Worm (Caenorhabditis elegans) whole organism, young adult: Measurements from ENCODE around the gene nhr-60.
"Not testable (repeated sequence)": the region's sequence is repeated elsewhere in the genome, so short reads cannot be mapped to it uniquely, and the experiment has no call there.

ENCODE experiments used
- B0336.3 ChIP-seq: fragments of 200-800 bp; sonication (Bioruptor generic); IDR thresholded peaks from 2 replicates; pipeline ENCODE4 v1.3.6; 2022; ENCODE audit warnings: missing genetic modification characterization, missing compliant biosample characterization
- C06A6.2 ChIP-seq: fragments of 200-800 bp; sonication (Bioruptor generic); conservative IDR thresholded peaks from 2 replicates; pipeline ENCODE4 v1.3.6; 2022; ENCODE audit warnings: missing genetic modification characterization, missing compliant biosample characterization
- F37B4.10 ChIP-seq: fragments of 200-800 bp; sonication (Bioruptor generic); IDR thresholded peaks from 2 replicates; pipeline ENCODE4 v1.3.6; 2022; ENCODE audit warnings: missing genetic modification characterization, missing compliant biosample characterization
- F39B2.1 ChIP-seq: fragments of 200-800 bp; sonication (Bioruptor generic); IDR thresholded peaks from 2 replicates; pipeline ENCODE4 v1.3.6; 2022; ENCODE audit warnings: missing genetic modification reagents, missing genetic modification characterization, missing compliant biosample characterization
- F52B5.7 ChIP-seq: sonication (generic microtip); optimal IDR thresholded peaks from 2 replicates; lab custom pipeline; 2016; ENCODE audit warnings: mild to moderate bottlenecking, missing genetic modification characterization, missing compliant biosample characterization
- F57C9.4 ChIP-seq: sonication (generic microtip); optimal IDR thresholded peaks from 2 replicates; lab custom pipeline; 2017; ENCODE audit warnings: mild to moderate bottlenecking, missing genetic modification characterization, missing compliant biosample characterization
- K12H6.12 ChIP-seq: fragments of 200-800 bp; sonication (Bioruptor generic); optimal IDR thresholded peaks from 2 replicates; lab custom pipeline; 2018; ENCODE audit warnings: mild to moderate bottlenecking, missing genetic modification characterization, missing compliant biosample characterization
- Y67H2A.10 ChIP-seq: fragments of 200-800 bp; sonication (Bioruptor generic); conservative IDR thresholded peaks from 2 replicates; pipeline ENCODE4 v1.3.6; 2022; ENCODE audit warnings: missing genetic modification reagents, missing genetic modification characterization, missing compliant biosample characterization
- Y79H2A.3 ChIP-seq: fragments of 200-800 bp; sonication (Bioruptor generic); conservative IDR thresholded peaks from 2 replicates; pipeline ENCODE4 v1.3.6; 2022; ENCODE audit warnings: missing genetic modification reagents, missing genetic modification characterization, missing compliant biosample characterization
- ZK185.1 ChIP-seq: sonication (generic microtip); optimal IDR thresholded peaks from 2 replicates; lab custom pipeline; 2016; ENCODE audit warnings: mild to moderate bottlenecking, missing genetic modification characterization, missing compliant biosample characterization; ENCODE audit not compliant: poor library complexity, severe bottlenecking
- aptf-2 ChIP-seq: fragments of 200-800 bp; sonication (Bioruptor generic); conservative IDR thresholded peaks from 2 replicates; pipeline ENCODE4 v1.3.6; 2022; ENCODE audit warnings: missing genetic modification reagents, missing genetic modification characterization, missing compliant biosample characterization
- bed-1 ChIP-seq: fragments of 200-800 bp; sonication (Bioruptor generic); IDR thresholded peaks from 2 replicates; pipeline ENCODE4 v1.3.6; 2022; ENCODE audit warnings: missing genetic modification reagents, missing genetic modification characterization, missing compliant biosample characterization
- bed-2 ChIP-seq: fragments of 200-800 bp; sonication (Bioruptor generic); IDR thresholded peaks from 2 replicates; pipeline ENCODE4 v1.3.6; 2022; ENCODE audit warnings: missing genetic modification reagents, missing genetic modification characterization, missing compliant biosample characterization
- ccch-3 ChIP-seq: fragments of 200-800 bp; sonication (Bioruptor generic); optimal IDR thresholded peaks from 2 replicates; lab custom pipeline; 2018; ENCODE audit warnings: mild to moderate bottlenecking, missing genetic modification characterization, missing compliant biosample characterization
- cebp-1 ChIP-seq, 2 experiments: fragments of 200-800 bp in 1 of 2; sonication (Bioruptor generic) in 1 of 2; sonication (generic microtip) in 1 of 2; IDR thresholded peaks in 1 of 2; optimal IDR thresholded peaks in 1 of 2; 2 replicates each; pipeline versions ENCODE4 v1.3.6 to Lab custom; 2017 to 2022; ENCODE audit warnings: missing compliant biosample characterization in 2 of 2, missing genetic modification characterization in 2 of 2, mild to moderate bottlenecking in 1 of 2, missing genetic modification reagents in 1 of 2, moderate library complexity in 1 of 2
- die-1 ChIP-seq: sonication (generic microtip); optimal IDR thresholded peaks from 2 replicates; lab custom pipeline; 2016; ENCODE audit warnings: missing genotype, mild to moderate bottlenecking, missing genetic modification characterization, missing compliant biosample characterization
- egl-44 ChIP-seq: fragments of 200-800 bp; sonication (Bioruptor generic); IDR thresholded peaks from 2 replicates; pipeline ENCODE4 v1.3.6; 2022; ENCODE audit warnings: missing genetic modification reagents, missing genetic modification characterization, missing compliant biosample characterization
- hlh-12 ChIP-seq: sonication (generic microtip); optimal IDR thresholded peaks from 2 replicates; lab custom pipeline; 2016; ENCODE audit warnings: missing genetic modification characterization, missing compliant biosample characterization
- hmg-1.2 ChIP-seq: fragments of 200-800 bp; sonication (Bioruptor generic); IDR thresholded peaks from 2 replicates; pipeline ENCODE4 v1.3.6; 2022; ENCODE audit warnings: missing genetic modification reagents, missing genetic modification characterization, missing compliant biosample characterization
- hrde-1 ChIP-seq: sonication (generic microtip); optimal IDR thresholded peaks from 2 replicates; lab custom pipeline; 2016; ENCODE audit warnings: missing genetic modification characterization, mild to moderate bottlenecking, missing compliant biosample characterization, moderate library complexity, missing genotype, missing genetic modification reagents, borderline replicate concordance
- lin-35 ChIP-seq, 3 experiments: fragments of 150-350 bp in 2 of 3; sonication (generic microtip) in 1 of 3; optimal IDR thresholded peaks; 2 replicates each; lab custom pipeline; 2014 to 2018; ENCODE audit warnings: missing biosample characterization in 3 of 3, missing genetic modification characterization in 3 of 3, missing genetic modification reagents in 3 of 3
- lin-54 ChIP-seq: fragments of 200-800 bp; sonication (Bioruptor generic); optimal IDR thresholded peaks from 2 replicates; lab custom pipeline; 2018; ENCODE audit warnings: mild to moderate bottlenecking, missing genetic modification characterization, missing compliant biosample characterization
- lir-1 ChIP-seq: fragments of 200-800 bp; sonication (Bioruptor generic); conservative IDR thresholded peaks from 2 replicates; pipeline ENCODE4 v1.3.6; 2022; ENCODE audit warnings: missing genetic modification reagents, missing genetic modification characterization, missing compliant biosample characterization
- madf-8 ChIP-seq: fragments of 200-800 bp; sonication (Bioruptor generic); conservative IDR thresholded peaks from 2 replicates; pipeline ENCODE4 v1.3.6; 2022; ENCODE audit warnings: missing genetic modification reagents, missing genetic modification characterization, missing compliant biosample characterization
- nfya-2 ChIP-seq: fragments of 200-800 bp; sonication (Bioruptor generic); IDR thresholded peaks from 2 replicates; pipeline ENCODE4 v1.3.6; 2022; ENCODE audit warnings: missing genetic modification reagents, missing genetic modification characterization, missing compliant biosample characterization
- nfyb-1 ChIP-seq: fragments of 200-800 bp; sonication (Bioruptor generic); IDR thresholded peaks from 2 replicates; pipeline ENCODE4 v1.3.6; 2022; ENCODE audit warnings: missing genetic modification reagents, missing genetic modification characterization, missing compliant biosample characterization
- nhr-80 ChIP-seq: sonication (generic microtip); optimal IDR thresholded peaks from 2 replicates; lab custom pipeline; 2016; ENCODE audit warnings: missing genetic modification characterization, missing compliant biosample characterization
- rcor-1 ChIP-seq: fragments of 200-800 bp; sonication (Bioruptor generic); IDR thresholded peaks from 2 replicates; pipeline ENCODE4 v1.3.6; 2022; ENCODE audit warnings: missing genetic modification reagents, missing genetic modification characterization, missing compliant biosample characterization
- repo-1 ChIP-seq: sonication (generic microtip); optimal IDR thresholded peaks from 2 replicates; lab custom pipeline; 2017; ENCODE audit warnings: mild to moderate bottlenecking, missing genetic modification characterization, missing compliant biosample characterization
- rpc-1 ChIP-seq, 2 experiments: fragments of 150-350 bp in 1 of 2; sonication (generic microtip) in 1 of 2; optimal IDR thresholded peaks; 2 replicates each; lab custom pipeline; 2014 to 2018; ENCODE audit warnings: missing biosample characterization in 1 of 2, missing genetic modification characterization in 1 of 2, missing genetic modification reagents in 1 of 2, missing genotype in 1 of 2
- sea-2 ChIP-seq: fragments of 200-800 bp; sonication (Bioruptor generic); IDR thresholded peaks from 2 replicates; pipeline ENCODE4 v1.3.6; 2022; ENCODE audit warnings: missing genetic modification characterization, missing compliant biosample characterization
- somi-1 ChIP-seq: fragments of 200-800 bp; sonication (Bioruptor generic); optimal IDR thresholded peaks from 2 replicates; lab custom pipeline; 2018; ENCODE audit warnings: mild to moderate bottlenecking, missing genetic modification characterization, missing compliant biosample characterization
- tbx-9 ChIP-seq: sonication (generic microtip); optimal IDR thresholded peaks from 2 replicates; lab custom pipeline; 2016; ENCODE audit warnings: borderline replicate concordance, missing genetic modification characterization, inconsistent platforms, missing compliant biosample characterization
- zim-3 ChIP-seq: sonication (generic microtip); optimal IDR thresholded peaks from 2 replicates; lab custom pipeline; 2017; ENCODE audit warnings: mild to moderate bottlenecking, missing genetic modification characterization, moderate library complexity, missing compliant biosample characterization
- ztf-22 ChIP-seq: fragments of 200-800 bp; sonication (Bioruptor generic); optimal IDR thresholded peaks from 2 replicates; lab custom pipeline; 2018; ENCODE audit warnings: mild to moderate bottlenecking, missing genetic modification characterization, moderate library complexity, missing compliant biosample characterization
- ztf-25 ChIP-seq: fragments of 200-800 bp; sonication (Bioruptor generic); IDR thresholded peaks from 2 replicates; pipeline ENCODE4 v1.3.6; 2022; ENCODE audit warnings: missing genetic modification reagents, missing genetic modification characterization, missing compliant biosample characterization

nhr-60 gene

DNA sequence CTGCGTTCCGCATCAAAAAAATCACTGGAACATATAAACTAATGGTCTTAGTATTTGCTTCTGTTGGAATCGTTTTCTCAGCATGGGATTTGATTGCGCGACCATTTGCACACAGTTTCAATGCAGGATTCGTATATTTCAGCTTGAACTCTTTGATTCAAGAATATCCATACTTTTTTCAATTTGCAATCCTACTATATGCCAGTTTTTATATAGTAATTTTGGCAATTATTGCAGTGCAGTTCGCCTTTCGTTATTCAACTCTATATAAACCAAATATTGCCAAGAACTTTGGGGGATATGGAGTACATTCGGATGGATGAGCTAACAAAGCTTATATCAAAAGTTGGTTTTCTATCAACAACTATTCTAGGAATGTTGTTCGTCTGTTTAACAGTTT lies 20.1 kb downstream of the nhr-60 start, which contains the start of gene str-5:
Gene str-5 (plus strand): TSS at position 301 of the 400 bp plus-strand sequence.
- TF ChIP-seq ZK185.1 (tag; lab: Kevin White, UChicago); hrde-1; aptf-2: not testable (repeated sequence)

ce11 chrV:15752049-15752448 lies 21.0 kb downstream of the nhr-60 start, which contains the start of gene str-43:
str-43 (minus strand) TSS chrV:15752149.
- TF ChIP-seq madf-8 (GFP tag; lab: Robert Waterston, UW) (no peak), nfyb-1 (GFP tag; lab: Robert Waterston, UW) (no peak), ztf-25 (no peak), hlh-12 (no peak), bed-1 (GFP tag; lab: Robert Waterston, UW) (no peak), ZK185.1 (tag; lab: Kevin White, UChicago) (no peak), ztf-22 (GFP tag; lab: Kevin White, UChicago) (no peak), F37B4.10 (GFP tag; lab: Robert Waterston, UW) (no peak), hrde-1 (no peak), zim-3 (tag; lab: Kevin White, UChicago) (no peak), lin-54 (GFP tag; lab: Kevin White, UChicago) (no peak), rcor-1 (no peak), egl-44 (GFP tag; lab: Robert Waterston, UW) (no peak), tbx-9 (tag; lab: Kevin White, UChicago) (no peak)

- TF ChIP-seq bed-2 (GFP tag; lab: Robert Waterston, UW) (no peak), F37B4.10 (GFP tag; lab: Robert Waterston, UW) (no peak), B0336.3 (no peak), lin-35 (GFP tag; optimal IDR thresholded peaks at IDR 0.05; lab: Kevin White, UChicago) (no peak), hmg-1.2 (GFP tag; lab: Robert Waterston, UW) (no peak), die-1 (tag; lab: Kevin White, UChicago) (no peak), nfya-2 (GFP tag; lab: Robert Waterston, UW) (no peak), sea-2 (GFP tag; lab: Robert Waterston, UW) (no peak), F39B2.1 (GFP tag; lab: Robert Waterston, UW) (no peak), Y79H2A.3 (no peak), rpc-1 (optimal IDR thresholded peaks at IDR 0.05; lab: Kevin White, UChicago) (no peak), rpc-1 (tag; optimal IDR thresholded peaks at IDR 0.05; lab: Kevin White, UChicago) (no peak), repo-1 (no peak), aptf-2 (no peak), nhr-80 (no peak), F52B5.7 (tag; lab: Kevin White, UChicago) (no peak), cebp-1 (GFP tag; IDR thresholded peaks at IDR 0.05; lab: Robert Waterston, UW) (no peak), cebp-1 (tag; optimal IDR thresholded peaks at IDR 0.05; lab: Kevin White, UChicago) (no peak), somi-1 (GFP tag; lab: Kevin White, UChicago) (no peak), F57C9.4 (tag; lab: Kevin White, UChicago) (no peak), C06A6.2 (GFP tag; lab: Robert Waterston, UW) (no peak), ccch-3 (no peak)
Observed at ce11 chrV:15750130-15750529, 22.9 kb downstream of the nhr-60 start, which contains the start of gene str-6. str-6 (minus strand) TSS chrV:15750230.

DNA sequence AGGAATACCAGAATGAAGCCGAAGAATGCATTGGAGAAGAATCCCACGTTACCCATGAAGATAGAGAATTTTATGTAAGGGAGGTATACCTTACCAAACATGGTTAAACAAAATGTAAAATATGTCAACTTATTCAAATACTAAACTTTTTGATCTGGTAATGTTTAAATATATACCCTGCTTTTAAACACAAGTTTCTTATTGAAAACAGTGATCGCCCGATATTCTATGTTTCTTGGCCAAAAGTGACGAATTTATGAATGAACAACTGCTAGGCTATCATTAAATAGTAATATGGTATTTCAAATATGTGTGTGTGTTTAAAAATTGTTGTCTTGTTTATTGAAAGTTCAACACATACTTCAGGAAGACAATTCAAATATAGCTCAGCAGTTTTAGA lies 24.7 kb downstream of the nhr-60 start, which contains the start of gene T23D5.8:
Gene T23D5.8 (minus strand): TSS at position 101 of the 400 bp plus-strand sequence.
- TF ChIP-seq lir-1; Y67H2A.10; K12H6.12 (tag; lab: Kevin White, UChicago): not testable (repeated sequence)
